Fruit fly (Drosophila melanogaster) whole organism: ENCODE measurements around the gene CG15337.

ENCODE experiments used
- CG8478 ChIP-seq: fragments of >200 bp; optimal IDR thresholded peaks from 2 replicates; lab custom pipeline; 2018; ENCODE audit warnings: inconsistent platforms
- Dll ChIP-seq: fragments of >200 bp; optimal IDR thresholded peaks from 2 replicates; lab custom pipeline; 2017
- EcR ChIP-seq, 2 experiments: fragments of >200 bp; optimal IDR thresholded peaks; 2 replicates each; lab custom pipeline; 2017; ENCODE audit warnings: missing biosample characterization in 2 of 2, missing genetic modification characterization in 2 of 2, missing genetic modification reagents in 2 of 2
- pan ChIP-seq: fragments of >200 bp; optimal IDR thresholded peaks from 2 replicates; lab custom pipeline; 2017
- psq ChIP-seq: fragments of >200 bp; optimal IDR thresholded peaks from 2 replicates; lab custom pipeline; 2017
- usp ChIP-seq: fragments of >200 bp; optimal IDR thresholded peaks from 2 replicates; lab custom pipeline; 2017; ENCODE audit warnings: missing biosample characterization, missing genetic modification characterization, mixed read lengths

The CG15337 gene

dm6 chrX:8126149-8126548, 33.7 kb upstream of the CG15337 start:
- TF ChIP-seq CG8478 (lab: Kevin White, UChicago) (no peak), Dll (no peak), psq (lab: Kevin White, UChicago) (no peak), pan (no peak), usp (GFP tag; lab: Kevin White, UChicago) (no peak), EcR (GFP tag; optimal IDR thresholded peaks at IDR 0.05; lab: Kevin White, UChicago) (no peak)

- TF ChIP-seq pan: no peak
- TF ChIP-seq Dll: no peak
- TF ChIP-seq usp (GFP tag; lab: Kevin White, UChicago): no peak
- no peak for TF ChIP-seq CG8478 (lab: Kevin White, UChicago)
- TF ChIP-seq psq (lab: Kevin White, UChicago): no peak
These were observed 31.7 kb upstream of the CG15337 start for dm6 chrX:8128133-8128532.

- no peak for TF ChIP-seq CG8478 (lab: Kevin White, UChicago)
- TF ChIP-seq Dll: no peak
- TF ChIP-seq EcR (GFP tag; optimal IDR thresholded peaks at IDR 0.05; lab: Kevin White, UChicago): no peak
- no peak for TF ChIP-seq psq (lab: Kevin White, UChicago)
- no peak for TF ChIP-seq usp (GFP tag; lab: Kevin White, UChicago)
- TF ChIP-seq pan: no peak
These were observed 30.5 kb upstream of the CG15337 start, which contains the start of gene CG2116 for dm6 chrX:8129204-8129997. CG2116 (plus strand) TSS chrX:8129812.

- TF ChIP-seq pan (no peak), usp (GFP tag; lab: Kevin White, UChicago) (no peak), psq (lab: Kevin White, UChicago) (no peak), Dll (no peak), EcR (GFP tag; optimal IDR thresholded peaks at IDR 0.05; lab: Kevin White, UChicago) (no peak), CG8478 (lab: Kevin White, UChicago) (no peak)
These were observed 28.1 kb upstream of the CG15337 start, which contains the start of gene CG10958 for dm6 chrX:8131693-8132313. CG10958 (plus strand) TSS chrX:8132285.

- TF ChIP-seq CG8478 (lab: Kevin White, UChicago) (no peak), EcR (GFP tag; optimal IDR thresholded peaks at IDR 0.05; lab: Kevin White, UChicago) (no peak), usp (GFP tag; lab: Kevin White, UChicago) (no peak), pan (no peak), psq (lab: Kevin White, UChicago) (no peak), Dll (no peak)
These were observed 24.4 kb upstream of the CG15337 start, which contains the start of the genes cyr and CG2120 for dm6 chrX:8135420-8135874. cyr (minus strand) TSS chrX:8135713. CG2120 (plus strand) TSS chrX:8135824.

dm6 chrX:8137285-8137684, 22.6 kb upstream of the CG15337 start:
- TF ChIP-seq pan (no peak), psq (lab: Kevin White, UChicago) (no peak), usp (GFP tag; lab: Kevin White, UChicago) (no peak)

- TF ChIP-seq EcR (GFP tag; optimal IDR thresholded peaks at IDR 0.05; lab: Kevin White, UChicago) (no peak), Dll (no peak), usp (GFP tag; lab: Kevin White, UChicago) (no peak), CG8478 (lab: Kevin White, UChicago) (no peak), psq (lab: Kevin White, UChicago) (no peak), pan (no peak)
These were observed 19.1 kb upstream of the CG15337 start for dm6 chrX:8140707-8141106.

- TF ChIP-seq CG8478 (lab: Kevin White, UChicago): peak; percentile 87
- no peak for TF ChIP-seq pan
- peak; percentile 24 for TF ChIP-seq Dll
These were observed 18.3 kb upstream of the CG15337 start for dm6 chrX:8141353-8142066.

- TF ChIP-seq usp (GFP tag; lab: Kevin White, UChicago) (no peak), EcR (GFP tag; optimal IDR thresholded peaks at IDR 0.05; lab: Kevin White, UChicago) (no peak), pan (no peak), Dll (no peak), psq (lab: Kevin White, UChicago) (no peak), CG8478 (lab: Kevin White, UChicago) (no peak)
These were observed 17.8 kb upstream of the CG15337 start, which contains the start of gene Smox for dm6 chrX:8142067-8142462. Smox (minus strand) TSS chrX:8142279.

- TF ChIP-seq CG8478 (lab: Kevin White, UChicago) (no peak), psq (lab: Kevin White, UChicago) (no peak), EcR (GFP tag; optimal IDR thresholded peaks at IDR 0.05; lab: Kevin White, UChicago) (no peak), usp (GFP tag; lab: Kevin White, UChicago) (no peak), pan (no peak), Dll (no peak)
These were observed 16.3 kb upstream of the CG15337 start, which contains the start of gene CG17982 for dm6 chrX:8143537-8143936. CG17982 (minus strand) TSS chrX:8143835.

- no peak for TF ChIP-seq psq (lab: Kevin White, UChicago)
These were observed 14.2 kb upstream of the CG15337 start, which contains the start of the genes alpha-PheRS and CG2129 for dm6 chrX:8145501-8146157. alpha-PheRS (minus strand) TSS chrX:8145602. CG2129 (plus strand) TSS chrX:8145839.
